Fruit fly (Drosophila melanogaster): ENCODE data around the gene CtBP.

CtBP gene

DNA sequence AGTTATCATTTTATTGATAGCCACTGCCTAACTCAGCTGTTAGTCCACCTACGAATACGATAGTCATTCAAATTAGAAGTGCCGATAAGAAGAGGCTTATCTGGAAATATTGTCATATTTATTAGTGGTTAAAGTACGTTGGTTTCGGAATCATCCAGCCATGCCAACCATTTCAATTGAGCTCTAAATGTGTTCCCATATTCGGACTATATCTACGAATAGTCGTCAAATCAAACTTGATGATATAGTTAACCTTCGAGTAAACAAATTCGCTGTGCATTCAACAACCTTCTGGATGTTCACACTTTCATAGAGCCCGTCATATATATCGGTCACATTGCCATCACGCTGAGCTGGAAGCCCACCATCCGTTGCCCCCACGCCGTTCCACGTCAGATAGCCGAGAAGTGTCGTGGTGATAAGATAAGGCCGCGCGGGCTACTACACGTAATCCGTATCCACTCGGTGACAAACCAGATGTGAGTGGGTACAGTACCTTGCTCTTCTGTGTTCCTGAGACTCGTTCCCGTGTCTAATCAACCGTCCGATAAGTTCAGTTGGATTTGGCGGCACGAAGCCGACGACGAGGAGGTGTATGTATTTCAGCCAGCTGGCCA, 6.9 kb downstream of the CtBP start:
- no peak for TF ChIP-seq CG17801 (GFP tag; optimal IDR thresholded peaks at IDR 0.05; ENCODE audit: partially characterized antibody)

dm6 chr3R:13018995-13019394, 7.5 kb downstream of the CtBP start:
- peak; percentile 18 for TF ChIP-seq CG17801 (GFP tag; optimal IDR thresholded peaks at IDR 0.05; ENCODE audit: partially characterized antibody)

dm6 chr3R:13030257-13031173, 19.1 kb downstream of the CtBP start, which contains the start of the genes CG46281 and CG46280:
Gene CG46281, minus strand, starts transcription at chr3R:13030307.
Gene CG46280, minus strand, starts transcription at chr3R:13030659.
- peak; percentile 49 for TF ChIP-seq CG17801 (GFP tag; optimal IDR thresholded peaks at IDR 0.05; ENCODE audit: partially characterized antibody)

- TF ChIP-seq CG17801 (GFP tag; optimal IDR thresholded peaks at IDR 0.05; ENCODE audit: partially characterized antibody) = no peak
These were observed 20.9 kb downstream of the CtBP start, which contains the start of gene ry for dm6 chr3R:13032323-13032722. Gene ry, plus strand, starts transcription at chr3R:13032528.

DNA sequence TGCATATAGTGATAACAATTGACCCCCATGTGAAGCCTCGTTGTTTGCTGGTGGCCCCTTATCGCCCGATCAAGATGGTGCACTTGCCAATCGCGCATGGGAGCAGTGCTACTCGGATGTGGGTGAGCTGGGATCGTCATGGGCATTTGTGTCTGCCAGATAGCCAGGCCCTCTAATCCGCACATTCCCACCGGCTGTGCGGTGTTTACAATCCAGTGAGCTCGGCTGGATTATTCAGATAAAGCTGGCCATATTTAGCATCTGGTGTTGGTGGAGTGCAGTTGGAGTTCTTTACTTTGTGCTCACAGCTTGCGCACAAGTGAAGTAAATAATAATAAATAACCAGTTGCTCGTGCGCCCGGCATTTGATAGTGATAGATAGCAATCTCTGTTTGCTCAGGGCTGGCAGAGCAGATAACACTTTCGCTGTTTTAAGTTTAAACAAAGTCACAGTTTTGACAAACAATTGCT, 21.6 kb downstream of the CtBP start:
- TF ChIP-seq CG17801 (GFP tag; optimal IDR thresholded peaks at IDR 0.05; ENCODE audit: partially characterized antibody) = peak; percentile 34

dm6 chr3R:13033670-13034069, 22.2 kb downstream of the CtBP start:
- TF ChIP-seq CG17801 (GFP tag; optimal IDR thresholded peaks at IDR 0.05; ENCODE audit: partially characterized antibody) = no peak

dm6 chr3R:13036064-13036463, 24.6 kb downstream of the CtBP start:
- TF ChIP-seq CG17801 (GFP tag; optimal IDR thresholded peaks at IDR 0.05; ENCODE audit: partially characterized antibody) = no peak

dm6 chr3R:13038075-13038474, 26.6 kb downstream of the CtBP start, which contains the start of gene CG11668:
Gene CG11668, plus strand, starts transcription at chr3R:13038375.
- no peak for TF ChIP-seq CG17801 (GFP tag; optimal IDR thresholded peaks at IDR 0.05; ENCODE audit: partially characterized antibody)

- TF ChIP-seq CG17801 (GFP tag; optimal IDR thresholded peaks at IDR 0.05; ENCODE audit: partially characterized antibody) = no peak
These were observed 27.7 kb downstream of the CtBP start for dm6 chr3R:13039037-13039583.

DNA sequence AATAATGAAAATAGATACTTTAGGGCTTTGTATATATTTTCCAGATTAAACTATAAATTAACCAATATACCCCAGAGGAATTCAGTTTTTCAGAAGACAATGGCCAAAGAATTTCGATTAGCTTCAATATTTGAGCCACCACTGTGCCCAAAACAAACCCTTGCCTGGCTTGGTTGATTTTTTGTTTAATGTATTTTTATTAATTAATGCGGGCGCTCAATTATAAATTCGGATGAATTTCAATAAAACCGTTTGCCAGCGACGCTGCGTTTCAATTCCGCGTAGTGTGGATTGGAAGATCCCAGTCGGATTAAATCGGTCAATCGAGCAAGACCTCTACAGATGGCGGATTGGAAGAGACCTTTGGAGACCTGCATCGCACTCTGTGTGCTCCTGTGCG, 30.3 kb downstream of the CtBP start, which contains the start of gene CG11670:
Gene CG11670, plus strand, starts transcription at position 301 of the 400 bp plus-strand sequence.
- no peak for TF ChIP-seq CG17801 (GFP tag; optimal IDR thresholded peaks at IDR 0.05; ENCODE audit: partially characterized antibody)

dm6 chr3R:13042258-13043032, 31.0 kb downstream of the CtBP start, which contains the start of gene snk:
Gene snk, minus strand, starts transcription at chr3R:13042770.
- TF ChIP-seq CG17801 (GFP tag; optimal IDR thresholded peaks at IDR 0.05; ENCODE audit: partially characterized antibody) = no peak

- TF ChIP-seq CG17801 (GFP tag; optimal IDR thresholded peaks at IDR 0.05; ENCODE audit: partially characterized antibody) = no peak
These were observed 32.4 kb downstream of the CtBP start, which contains the start of gene CG45122 for dm6 chr3R:13043857-13044256. Gene CG45122, plus strand, starts transcription at chr3R:13044157.

DNA sequence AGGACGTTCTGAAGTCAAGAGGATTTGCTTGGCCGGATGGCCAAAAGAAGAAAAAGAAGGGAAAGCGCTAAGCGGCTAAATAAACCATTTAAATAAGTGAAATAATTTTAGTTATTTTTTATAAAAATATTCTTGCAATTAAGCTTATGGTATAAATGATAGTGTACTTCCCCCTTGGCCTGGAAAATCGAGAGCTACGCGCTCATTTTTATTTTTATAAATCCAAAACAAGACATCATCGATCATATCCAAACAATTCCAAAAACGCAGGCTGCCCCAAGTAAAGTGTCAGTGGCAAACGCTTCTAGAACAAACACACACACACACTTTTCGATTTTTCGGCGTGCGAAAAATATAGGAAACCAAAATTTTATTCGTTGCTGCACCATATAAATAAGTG, 33.0 kb downstream of the CtBP start, which contains the start of gene Hsc70-2:
Gene Hsc70-2, plus strand, starts transcription at position 301 of the 400 bp plus-strand sequence.
- no peak for TF ChIP-seq CG17801 (GFP tag; optimal IDR thresholded peaks at IDR 0.05; ENCODE audit: partially characterized antibody)

dm6 chr3R:13047431-13047830, 36.0 kb downstream of the CtBP start, which contains the start of gene CG31157:
Gene CG31157, plus strand, starts transcription at chr3R:13047731.
- no peak for TF ChIP-seq CG17801 (GFP tag; optimal IDR thresholded peaks at IDR 0.05; ENCODE audit: partially characterized antibody)

Data from ovary, adult (tissue).